Worm (Caenorhabditis elegans) whole organism, early embryonic: Measurements from ENCODE around the gene fbxb-98.

ENCODE experiments used
- B0310.2 ChIP-seq: sonication (generic microtip); optimal IDR thresholded peaks from 2 replicates; lab custom pipeline; 2016; ENCODE audit warnings: mild to moderate bottlenecking, missing genetic modification characterization, missing compliant biosample characterization
- F13C5.2 ChIP-seq: sonication (generic microtip); optimal IDR thresholded peaks from 2 replicates; lab custom pipeline; 2017; ENCODE audit warnings: mild to moderate bottlenecking, missing genetic modification characterization, inconsistent platforms, missing compliant biosample characterization
- aly-1 ChIP-seq: sonication (generic microtip); optimal IDR thresholded peaks from 2 replicates; lab custom pipeline; 2016; ENCODE audit warnings: missing genetic modification characterization, missing compliant biosample characterization
- ama-1 ChIP-seq: fragments of 150-350 bp; optimal IDR thresholded peaks from 2 replicates; lab custom pipeline; 2014
- ceh-13 ChIP-seq: fragments of 200-800 bp; sonication (Bioruptor generic); optimal IDR thresholded peaks from 2 replicates; lab custom pipeline; 2018; ENCODE audit warnings: mild to moderate bottlenecking, missing genetic modification characterization, missing compliant biosample characterization
- ceh-36 ChIP-seq: sonication (generic microtip); optimal IDR thresholded peaks from 2 replicates; lab custom pipeline; 2016; ENCODE audit warnings: missing genetic modification characterization, inconsistent platforms, missing compliant biosample characterization
- ets-7 ChIP-seq: sonication (generic microtip); optimal IDR thresholded peaks from 2 replicates; lab custom pipeline; 2016; ENCODE audit warnings: missing genotype, missing genetic modification characterization, missing compliant biosample characterization
- flt-1 ChIP-seq: fragments of 200-800 bp; sonication (Bioruptor generic); IDR thresholded peaks from 2 replicates; pipeline ENCODE4 v1.3.6; 2022; ENCODE audit warnings: missing genetic modification characterization, missing compliant biosample characterization
- hmbx-1 ChIP-seq: sonication (generic microtip); optimal IDR thresholded peaks from 2 replicates; lab custom pipeline; 2016; ENCODE audit warnings: mild to moderate bottlenecking, missing genetic modification characterization, missing compliant biosample characterization
- hmg-4 ChIP-seq: fragments of 200-800 bp; sonication (Bioruptor generic); optimal IDR thresholded peaks from 2 replicates; lab custom pipeline; 2018; ENCODE audit warnings: mild to moderate bottlenecking, missing genetic modification characterization, missing compliant biosample characterization
- pes-1 ChIP-seq: fragments of 200-800 bp; sonication (Bioruptor generic); IDR thresholded peaks from 2 replicates; pipeline ENCODE4 v1.3.6; 2022; ENCODE audit warnings: missing genetic modification reagents, missing genetic modification characterization, missing compliant biosample characterization
- tbx-11 ChIP-seq: fragments of 200-800 bp; sonication (Bioruptor generic); IDR thresholded peaks from 2 replicates; pipeline ENCODE4 v1.3.6; 2022; ENCODE audit warnings: missing genetic modification characterization, missing compliant biosample characterization
- tbx-37 ChIP-seq: fragments of 200-800 bp; sonication (Bioruptor generic); conservative IDR thresholded peaks from 2 replicates; pipeline ENCODE4 v1.3.6; 2022; ENCODE audit warnings: missing genetic modification reagents, missing genetic modification characterization, missing compliant biosample characterization
- tra-4 ChIP-seq: sonication (generic microtip); optimal IDR thresholded peaks from 2 replicates; lab custom pipeline; 2017; ENCODE audit warnings: missing genetic modification characterization, missing compliant biosample characterization

DNA sequence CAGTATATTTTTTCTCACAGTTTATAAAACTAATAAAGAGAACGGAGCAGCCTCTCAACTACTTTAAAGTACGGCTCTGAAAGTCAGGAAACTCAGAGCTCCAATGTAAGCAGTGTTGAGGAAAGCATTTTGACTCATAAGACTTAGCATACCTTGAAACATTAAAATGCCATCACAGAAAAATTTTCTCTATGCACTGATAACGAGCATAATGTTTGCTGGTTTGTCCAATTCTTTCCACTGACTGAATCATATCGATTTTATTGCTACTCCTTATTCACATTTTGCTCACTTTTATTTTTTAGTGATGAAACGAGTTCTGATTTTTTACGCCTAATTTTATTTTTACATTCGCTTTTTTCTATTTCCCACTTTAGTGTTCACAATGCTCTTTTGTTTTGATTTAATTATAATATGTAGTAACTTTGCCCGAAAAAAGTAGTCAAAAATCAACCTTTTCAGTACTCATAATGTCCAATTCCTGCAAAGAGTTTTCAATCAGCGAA, 30.5 kb upstream of the fbxb-98 start, which contains the start of gene math-39:
- TF ChIP-seq aly-1 (no peak), flt-1 (GFP tag; lab: Robert Waterston, UW) (no peak), B0310.2 (tag; lab: Kevin White, UChicago) (no peak), hmg-4 (GFP tag; lab: Kevin White, UChicago) (no peak), ama-1 (lab: Kevin White, UChicago) (no peak), tbx-11 (GFP tag; lab: Robert Waterston, UW) (no peak), ceh-36 (tag; lab: Kevin White, UChicago) (no peak), pes-1 (GFP tag; lab: Robert Waterston, UW) (no peak), tbx-37 (GFP tag; lab: Robert Waterston, UW) (no peak), ets-7 (tag; lab: Kevin White, UChicago) (no peak), hmbx-1 (no peak), ceh-13 (GFP tag; lab: Kevin White, UChicago) (no peak), tra-4 (tag; lab: Kevin White, UChicago) (no peak), F13C5.2 (tag; lab: Kevin White, UChicago) (no peak)
